Fruit fly (Drosophila melanogaster) whole organism, adult: ENCODE data around the gene CG10809.

ENCODE experiments used
- CG5204 ChIP-seq: fragments of 200-800 bp; sonication (Bioruptor generic); optimal IDR thresholded peaks from 2 replicates; lab custom pipeline; 2016; ENCODE audit warnings: missing biosample characterization, missing genetic modification characterization
- Hr96 ChIP-seq: fragments of 200-800 bp; sonication (Bioruptor generic); optimal IDR thresholded peaks from 2 replicates; lab custom pipeline; 2016; ENCODE audit warnings: missing biosample characterization, missing genetic modification characterization
- cic ChIP-seq: fragments of 200-800 bp; sonication (Bioruptor generic); optimal IDR thresholded peaks from 2 replicates; lab custom pipeline; 2017; ENCODE audit warnings: missing biosample characterization, mild to moderate bottlenecking, missing genetic modification characterization, moderate library complexity
- kay ChIP-seq: fragments of 200-800 bp; sonication (Bioruptor generic); peaks from one replicate; lab custom pipeline; 2016; ENCODE audit warnings: missing biosample characterization, missing genetic modification characterization, borderline replicate concordance

- TF ChIP-seq cic (GFP tag; lab: Kevin White, UChicago) = no peak
- TF ChIP-seq CG5204 = no peak
- peak; percentile 61 for TF ChIP-seq kay (GFP tag; lab: Kevin White, UChicago)
- TF ChIP-seq Hr96 (GFP tag; lab: Kevin White, UChicago) = peak; percentile 25
Measured at dm6 chr3L:9821138-9821681, 38.5 kb downstream of the CG10809 start.
